Worm (Caenorhabditis elegans): ENCODE data around the gene clc-9.

The clc-9 gene

DNA sequence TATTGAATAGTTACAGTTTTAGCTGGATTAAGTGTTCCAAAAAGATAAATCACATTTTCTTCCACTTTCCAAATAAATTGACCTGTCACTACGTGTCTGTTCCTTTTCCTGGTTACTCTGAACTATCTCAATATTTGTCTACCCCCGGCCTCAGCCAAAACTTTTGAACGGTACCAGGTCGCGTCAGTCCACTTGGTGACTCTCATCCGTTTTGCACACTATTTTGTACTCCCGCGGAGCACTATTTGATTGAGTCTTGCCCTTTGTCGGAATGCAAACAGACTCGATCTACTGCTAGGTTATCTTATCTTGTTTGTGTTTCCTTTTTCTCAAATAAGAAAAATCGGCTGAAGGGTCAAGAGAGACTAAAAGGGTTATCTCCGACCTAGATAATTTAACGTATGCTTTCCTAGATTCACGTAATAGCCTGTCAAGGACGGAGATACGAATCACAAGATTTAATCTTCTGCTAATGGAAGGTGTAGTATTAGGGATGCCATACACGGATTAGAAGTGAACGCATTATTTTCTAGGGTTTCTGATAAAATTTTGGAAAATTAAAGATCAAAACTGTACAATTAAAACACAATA lies 7.3 kb downstream of the clc-9 start:
- TF ChIP-seq flh-1 (GFP tag; optimal IDR thresholded peaks at IDR 0.05) = no peak
- no peak for TF ChIP-seq unc-62 (GFP tag; optimal IDR thresholded peaks at IDR 0.05)
- TF ChIP-seq zip-8 (tag; optimal IDR thresholded peaks at IDR 0.05) = no peak
- TF ChIP-seq mab-5 (tag; optimal IDR thresholded peaks at IDR 0.05) = no peak
- TF ChIP-seq ceh-39 (tag; optimal IDR thresholded peaks at IDR 0.05) = no peak
- no peak for TF ChIP-seq drap-1 (GFP tag; optimal IDR thresholded peaks at IDR 0.05)
- peak; percentile 74 for TF ChIP-seq ham-2 (GFP tag; optimal IDR thresholded peaks at IDR 0.05)
- no peak for TF ChIP-seq cnd-1 (tag; optimal IDR thresholded peaks at IDR 0.05)
- no peak for TF ChIP-seq bed-3 (GFP tag; optimal IDR thresholded peaks at IDR 0.05)
- TF ChIP-seq unc-39 (tag; optimal IDR thresholded peaks at IDR 0.05) = no peak
- no peak for TF ChIP-seq nhr-12 (tag; optimal IDR thresholded peaks at IDR 0.05)
- peak; percentile 10 for TF ChIP-seq pha-4 (tag; optimal IDR thresholded peaks at IDR 0.05)
- peak; percentile 95 for TF ChIP-seq elt-1 (tag; optimal IDR thresholded peaks at IDR 0.05; ENCODE audit: borderline replicate concordance, insufficient read depth)
- TF ChIP-seq nhr-76 (tag; optimal IDR thresholded peaks at IDR 0.05) = no peak
- no peak for TF ChIP-seq ceh-43 (GFP tag; optimal IDR thresholded peaks at IDR 0.05)
- TF ChIP-seq nhr-2 (tag; optimal IDR thresholded peaks at IDR 0.05) = peak; percentile 50
- no peak for TF ChIP-seq nhr-28 (tag; optimal IDR thresholded peaks at IDR 0.05)
- no peak for TF ChIP-seq lin-13 (tag; optimal IDR thresholded peaks at IDR 0.05)
- TF ChIP-seq elt-3 (tag; optimal IDR thresholded peaks at IDR 0.05) = no peak
- no peak for TF ChIP-seq ces-1 (GFP tag; optimal IDR thresholded peaks at IDR 0.05)

DNA sequence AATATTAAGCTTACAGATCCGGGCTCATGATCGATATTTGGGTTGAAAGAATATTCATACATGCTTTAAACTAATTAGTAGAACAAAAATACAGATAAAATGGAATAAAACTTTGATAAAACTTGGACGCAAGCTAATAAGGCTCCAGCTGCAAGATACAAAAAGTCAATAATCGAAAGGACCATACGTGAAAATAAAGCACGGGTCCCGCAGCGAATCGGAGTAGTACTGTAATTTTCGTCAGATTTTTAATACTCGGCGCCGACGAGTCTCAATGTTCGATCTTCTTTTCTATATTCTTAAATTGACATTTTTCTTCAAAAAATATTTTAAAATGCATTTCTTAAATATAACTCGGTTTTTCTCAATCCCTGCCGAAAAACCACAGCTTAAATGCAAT lies 11.9 kb downstream of the clc-9 start, which contains the start of gene spo-11:
TSS of gene spo-11 (minus strand) at position 189 of the 400 bp plus-strand sequence.
- TF ChIP-seq sem-2 (GFP tag; optimal IDR thresholded peaks at IDR 0.05) (no peak), sptf-1 (tag; optimal IDR thresholded peaks at IDR 0.05) (no peak), zip-8 (tag; optimal IDR thresholded peaks at IDR 0.05) (no peak), flh-1 (GFP tag; optimal IDR thresholded peaks at IDR 0.05) (no peak), pha-4 (tag; optimal IDR thresholded peaks at IDR 0.05) (no peak), hlh-1 (tag; optimal IDR thresholded peaks at IDR 0.05) (no peak), nhr-28 (tag; optimal IDR thresholded peaks at IDR 0.05) (no peak), snpc-4 (tag; optimal IDR thresholded peaks at IDR 0.05) (no peak), tbx-8 (GFP tag; optimal IDR thresholded peaks at IDR 0.05) (no peak), nhr-237 (tag; optimal IDR thresholded peaks at IDR 0.05) (no peak)

DNA sequence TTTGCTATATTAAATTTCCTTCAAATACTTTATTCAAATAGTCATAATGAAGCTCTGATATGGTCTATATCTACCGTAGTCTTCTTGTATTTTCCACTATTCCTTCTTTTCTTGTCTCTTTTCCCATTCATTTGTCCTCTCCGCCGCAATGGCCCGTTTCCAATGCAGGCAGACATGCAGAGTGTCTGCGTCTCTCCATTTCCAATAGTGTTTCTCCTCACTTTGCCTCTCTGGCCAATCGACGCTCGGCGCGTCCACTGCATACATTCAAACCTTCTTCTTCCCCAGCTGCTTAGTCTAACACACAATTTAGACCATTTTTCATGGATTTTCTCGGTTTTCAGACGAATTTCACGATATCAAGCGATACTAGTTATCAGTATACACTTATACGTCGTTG lies 12.5 kb downstream of the clc-9 start:
- TF ChIP-seq unc-120 (tag; optimal IDR thresholded peaks at IDR 0.05; ENCODE audit: poor library complexity, severe bottlenecking) (peak; percentile 63), nhr-237 (tag; optimal IDR thresholded peaks at IDR 0.05) (no peak), lsy-2 (tag; optimal IDR thresholded peaks at IDR 0.05) (peak; percentile 43), pha-4 (tag; optimal IDR thresholded peaks at IDR 0.05) (peak; percentile 41), ham-2 (GFP tag; optimal IDR thresholded peaks at IDR 0.05) (no peak), lin-13 (tag; optimal IDR thresholded peaks at IDR 0.05) (peak; percentile 38), mls-2 (tag; optimal IDR thresholded peaks at IDR 0.05) (peak; percentile 46)

DNA sequence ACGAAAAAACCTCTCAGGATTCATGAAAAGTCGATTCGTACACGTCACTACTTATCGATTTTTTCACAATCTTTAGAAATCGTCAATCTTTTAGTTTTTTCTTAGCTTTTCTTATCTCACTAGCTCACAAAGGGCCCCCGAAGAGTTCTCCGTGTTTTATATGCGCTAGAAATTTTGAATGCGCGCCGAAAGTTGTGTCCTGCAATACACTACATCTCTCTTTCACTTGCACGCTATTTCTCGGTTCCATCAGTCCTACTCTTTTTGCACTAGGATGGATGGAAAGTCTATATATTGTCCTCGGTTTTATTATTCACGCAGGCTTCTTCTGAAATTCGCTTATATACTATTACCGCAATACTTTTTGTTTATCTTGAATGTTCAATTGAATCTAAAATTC lies 12.9 kb downstream of the clc-9 start:
- TF ChIP-seq drap-1 (GFP tag; optimal IDR thresholded peaks at IDR 0.05) (no peak), hlh-1 (tag; optimal IDR thresholded peaks at IDR 0.05) (no peak)

DNA sequence TGAATTAATAATTGTTTCAGACTA lies 13.1 kb downstream of the clc-9 start, which contains the start of gene swsn-4:
TSS of gene swsn-4 (plus strand) at position 21 of the 24 bp plus-strand sequence.
- no peak for TF ChIP-seq ceh-83 (GFP tag; optimal IDR thresholded peaks at IDR 0.05)
- no peak for TF ChIP-seq unc-39 (tag; optimal IDR thresholded peaks at IDR 0.05)
- no peak for TF ChIP-seq zip-8 (tag; optimal IDR thresholded peaks at IDR 0.05)
- no peak for TF ChIP-seq mep-1 (tag; optimal IDR thresholded peaks at IDR 0.05)
- no peak for TF ChIP-seq nhr-2 (tag; optimal IDR thresholded peaks at IDR 0.05)
- TF ChIP-seq tbx-8 (GFP tag; optimal IDR thresholded peaks at IDR 0.05) = no peak
- TF ChIP-seq snpc-4 (tag; optimal IDR thresholded peaks at IDR 0.05) = no peak
- TF ChIP-seq lin-13 (tag; optimal IDR thresholded peaks at IDR 0.05) = no peak
- TF ChIP-seq ces-1 (GFP tag; optimal IDR thresholded peaks at IDR 0.05) = no peak
- TF ChIP-seq nhr-237 (tag; optimal IDR thresholded peaks at IDR 0.05) = no peak
- no peak for TF ChIP-seq unc-120 (tag; optimal IDR thresholded peaks at IDR 0.05; ENCODE audit: poor library complexity, severe bottlenecking)
- TF ChIP-seq lsy-2 (tag; optimal IDR thresholded peaks at IDR 0.05) = no peak
- no peak for TF ChIP-seq elt-3 (tag; optimal IDR thresholded peaks at IDR 0.05)
- no peak for TF ChIP-seq cnd-1 (tag; optimal IDR thresholded peaks at IDR 0.05)
- no peak for TF ChIP-seq nhr-76 (tag; optimal IDR thresholded peaks at IDR 0.05)
- no peak for TF ChIP-seq nhr-28 (tag; optimal IDR thresholded peaks at IDR 0.05)

Data from whole organism, mixed stage, embryonic.